Worm (Caenorhabditis elegans) whole organism, young adult: ENCODE results near the gene C50F4.9.

Experiments used
- F23B12.7 ChIP-seq: sonication (generic microtip); optimal IDR thresholded peaks from 2 replicates; lab custom pipeline; 2017; ENCODE audit warnings: missing genetic modification characterization, mild to moderate bottlenecking, missing compliant biosample characterization, antibody characterized with exemption, moderate library complexity; ENCODE audit not compliant: insufficient read depth
- Y53F4B.3 ChIP-seq: fragments of 200-800 bp; sonication (Bioruptor generic); IDR thresholded peaks from 2 replicates; pipeline ENCODE4 v1.3.6; 2022; ENCODE audit warnings: missing genetic modification reagents, missing genetic modification characterization, missing compliant biosample characterization
- Y56A3A.18 ChIP-seq: fragments of 200-800 bp; sonication (Bioruptor generic); IDR thresholded peaks from 2 replicates; pipeline ENCODE4 v1.3.6; 2022; ENCODE audit warnings: missing genetic modification reagents, missing genetic modification characterization, missing compliant biosample characterization
- aptf-2 ChIP-seq: fragments of 200-800 bp; sonication (Bioruptor generic); conservative IDR thresholded peaks from 2 replicates; pipeline ENCODE4 v1.3.6; 2022; ENCODE audit warnings: missing genetic modification reagents, missing genetic modification characterization, missing compliant biosample characterization
- attf-3 ChIP-seq: fragments of 200-800 bp; sonication (Bioruptor generic); conservative IDR thresholded peaks from 2 replicates; pipeline ENCODE4 v1.3.6; 2022; ENCODE audit warnings: missing genetic modification reagents, missing genetic modification characterization, missing compliant biosample characterization
- ceh-79 ChIP-seq: sonication (generic microtip); optimal IDR thresholded peaks from 2 replicates; lab custom pipeline; 2017; ENCODE audit warnings: mild to moderate bottlenecking, missing genetic modification characterization, missing compliant biosample characterization
- egrh-3 ChIP-seq: fragments of 200-800 bp; sonication (Bioruptor generic); IDR thresholded peaks from 2 replicates; pipeline ENCODE4 v1.3.6; 2022; ENCODE audit warnings: missing genetic modification reagents, missing genetic modification characterization, missing compliant biosample characterization
- lin-54 ChIP-seq: fragments of 200-800 bp; sonication (Bioruptor generic); optimal IDR thresholded peaks from 2 replicates; lab custom pipeline; 2018; ENCODE audit warnings: mild to moderate bottlenecking, missing genetic modification characterization, missing compliant biosample characterization
- madf-3 ChIP-seq: fragments of 200-800 bp; sonication (Bioruptor generic); IDR thresholded peaks from 2 replicates; pipeline ENCODE4 v1.3.6; 2022; ENCODE audit warnings: missing genetic modification reagents, missing genetic modification characterization, missing compliant biosample characterization
- mes-4 ChIP-seq: sonication (generic microtip); optimal IDR thresholded peaks from 2 replicates; lab custom pipeline; 2016; ENCODE audit warnings: missing genotype, missing genetic modification characterization, missing compliant biosample characterization
- snpc-1.3 ChIP-seq: sonication (generic microtip); optimal IDR thresholded peaks from 2 replicates; lab custom pipeline; 2017; ENCODE audit warnings: missing genetic modification characterization, mild to moderate bottlenecking, missing compliant biosample characterization, antibody characterized with exemption, moderate library complexity, missing genotype, missing genetic modification reagents; ENCODE audit not compliant: insufficient read depth
- tlf-1 ChIP-seq: fragments of 200-800 bp; sonication (Bioruptor generic); optimal IDR thresholded peaks from 2 replicates; lab custom pipeline; 2018; ENCODE audit warnings: mild to moderate bottlenecking, missing genetic modification characterization, missing compliant biosample characterization
- zfh-2 ChIP-seq: fragments of 200-800 bp; sonication (Bioruptor generic); conservative IDR thresholded peaks from 2 replicates; pipeline ENCODE4 v1.3.6; 2022; ENCODE audit warnings: missing genetic modification reagents, missing genetic modification characterization, missing compliant biosample characterization

The C50F4.9 gene

DNA sequence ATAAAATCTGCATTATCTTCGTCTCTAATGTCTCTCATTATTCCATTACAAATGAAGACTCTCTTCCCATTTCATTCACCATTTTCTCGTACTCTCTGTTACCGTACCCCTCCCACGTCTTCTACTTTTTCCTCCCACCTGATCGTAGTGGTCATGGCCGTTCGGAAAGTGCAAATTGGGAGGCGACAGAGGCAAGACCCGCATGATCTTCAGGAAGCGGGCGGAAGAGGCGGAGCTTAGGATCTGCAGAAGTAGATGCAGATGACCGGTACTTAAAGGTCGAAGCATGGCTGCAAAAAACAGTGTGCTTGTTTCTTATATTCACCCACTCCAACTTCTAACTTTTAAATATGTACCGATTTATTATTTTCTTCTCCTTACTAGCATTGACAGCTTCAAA, 46.1 kb downstream of the C50F4.9 start, which contains the start of gene nas-3:
Gene nas-3, plus strand, starts transcription at position 301 of the 400 bp plus-strand sequence.
- no peak for TF ChIP-seq aptf-2
- no peak for TF ChIP-seq Y53F4B.3 (GFP tag; lab: Robert Waterston, UW)
- TF ChIP-seq tlf-1 (GFP tag; lab: Kevin White, UChicago): no peak
- TF ChIP-seq lin-54: no peak
- TF ChIP-seq snpc-1.3 (tag; lab: Kevin White, UChicago): no peak
- TF ChIP-seq attf-3 (GFP tag; lab: Robert Waterston, UW): no peak
- TF ChIP-seq ceh-79 (tag; lab: Kevin White, UChicago): no peak
- no peak for TF ChIP-seq egrh-3

DNA sequence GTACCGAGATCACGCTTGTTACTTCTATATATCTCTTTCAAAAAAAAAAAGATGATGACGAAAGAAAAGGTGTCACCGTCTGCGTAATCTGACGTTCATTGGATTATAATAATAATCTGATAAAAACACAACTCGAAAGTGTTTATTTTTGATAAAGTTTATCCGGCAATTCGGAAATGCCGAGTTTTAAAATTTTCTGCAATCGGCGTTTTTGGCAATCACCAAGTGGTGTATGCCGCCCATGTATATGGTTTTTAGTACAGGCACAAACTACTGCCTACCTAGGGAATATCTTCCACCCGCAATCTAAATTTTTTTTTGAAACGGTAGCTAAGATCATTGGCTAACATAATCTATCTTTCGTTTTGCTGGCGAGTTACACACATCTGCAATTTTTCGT, 50.1 kb downstream of the C50F4.9 start:
- TF ChIP-seq F23B12.7 (tag; lab: Kevin White, UChicago) (no peak), mes-4 (no peak), aptf-2 (no peak), Y56A3A.18 (GFP tag; lab: Robert Waterston, UW) (no peak), madf-3 (GFP tag; lab: Robert Waterston, UW) (no peak), zfh-2 (GFP tag; lab: Robert Waterston, UW) (no peak)
